Fruit fly (Drosophila melanogaster): ENCODE measurements around the gene CG9686.

DNA sequence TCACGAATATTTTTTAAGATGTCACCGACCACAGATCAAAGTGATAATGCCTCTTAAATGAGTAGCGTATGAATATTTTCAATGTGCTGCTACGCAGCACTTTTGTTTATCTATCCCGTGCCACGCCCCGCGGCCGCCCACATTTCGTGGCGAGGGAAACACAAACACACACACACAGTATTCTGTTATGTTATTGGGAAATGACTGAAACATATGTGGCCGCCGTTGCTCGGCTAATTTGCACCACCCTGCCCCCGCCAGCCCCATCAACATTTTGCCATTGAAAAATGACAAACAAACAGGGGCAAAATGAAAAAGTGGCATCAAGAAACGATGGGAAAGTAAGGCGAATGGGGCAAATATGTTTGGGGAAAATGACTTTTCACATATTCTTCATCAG is 2.4 kb upstream of the CG9686 start:
- no peak for TF ChIP-seq CTCF (optimal IDR thresholded peaks at IDR 0.05)
- no peak for TF ChIP-seq CG8478 (optimal IDR thresholded peaks at IDR 0.05)

All from S2 (cell line).